Worm (Caenorhabditis elegans): ENCODE measurements around the gene Y39E4B.10.
A peak's percentile ranks its signal among the peaks of the same experiment; 100 is the strongest.

Gene Y39E4B.10

DNA sequence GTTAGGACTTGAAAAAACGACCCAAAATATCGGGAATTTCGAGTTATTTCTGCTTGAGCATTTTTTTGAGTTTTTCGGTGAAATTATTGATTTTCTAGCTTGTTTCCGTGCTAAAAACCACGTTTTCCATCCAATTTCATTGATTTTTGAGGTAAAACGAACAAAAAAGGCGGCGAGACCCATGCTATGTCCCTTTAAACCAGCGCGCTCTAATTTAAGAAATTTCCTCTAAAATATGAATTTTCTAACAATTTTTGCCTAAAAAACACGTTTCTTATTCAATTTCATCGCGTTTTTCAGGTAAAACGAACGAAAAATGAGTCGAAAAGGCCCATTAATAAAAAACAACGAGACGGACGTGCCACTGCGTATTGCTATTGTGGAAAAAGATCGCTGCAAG lies 859 bp upstream of the Y39E4B.10 start, which contains the start of gene abce-1:
abce-1 (plus strand) TSS at position 301 of the 400 bp plus-strand sequence.
- TF ChIP-seq cnd-1 (tag; optimal IDR thresholded peaks at IDR 0.05) (no peak), nhr-12 (tag; optimal IDR thresholded peaks at IDR 0.05) (no peak), ceh-43 (GFP tag; optimal IDR thresholded peaks at IDR 0.05) (no peak), mls-2 (tag; optimal IDR thresholded peaks at IDR 0.05) (no peak), elt-1 (tag; optimal IDR thresholded peaks at IDR 0.05; ENCODE audit: borderline replicate concordance, insufficient read depth) (no peak), bed-3 (GFP tag; optimal IDR thresholded peaks at IDR 0.05) (no peak), M03D4.4 (tag; optimal IDR thresholded peaks at IDR 0.05) (no peak), ces-1 (GFP tag; optimal IDR thresholded peaks at IDR 0.05) (no peak), zip-8 (tag; optimal IDR thresholded peaks at IDR 0.05) (no peak), ceh-83 (GFP tag; optimal IDR thresholded peaks at IDR 0.05) (no peak), ztf-11 (tag; optimal IDR thresholded peaks at IDR 0.05) (no peak), mep-1 (tag; optimal IDR thresholded peaks at IDR 0.05) (no peak), ham-2 (GFP tag; optimal IDR thresholded peaks at IDR 0.05) (no peak), pha-4 (tag; optimal IDR thresholded peaks at IDR 0.05) (no peak), sptf-1 (tag; optimal IDR thresholded peaks at IDR 0.05) (no peak), nhr-2 (tag; optimal IDR thresholded peaks at IDR 0.05) (no peak)

DNA sequence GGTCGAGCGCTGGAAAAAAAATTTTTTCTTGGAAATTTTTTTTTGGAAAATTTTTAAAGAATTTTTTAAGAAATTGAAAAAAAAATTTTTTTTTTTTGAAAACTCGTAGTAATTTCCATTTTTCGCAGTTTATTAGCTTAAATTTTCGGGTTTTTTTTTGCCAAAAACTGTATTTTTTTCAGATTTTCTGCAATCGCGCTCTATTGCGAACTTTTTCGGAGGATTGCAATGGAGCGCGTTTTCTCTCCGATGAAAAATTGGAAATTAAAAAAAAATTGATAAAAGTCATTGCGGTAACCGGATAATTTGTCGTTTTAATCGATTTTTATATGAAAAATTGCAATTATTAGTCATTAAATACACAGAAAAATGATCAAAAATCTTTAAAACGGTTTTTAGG lies 893 bp downstream of the Y39E4B.10 start:
- no peak for TF ChIP-seq snpc-4 (tag; optimal IDR thresholded peaks at IDR 0.05)
- TF ChIP-seq hlh-1 (tag; optimal IDR thresholded peaks at IDR 0.05): no peak
- no peak for TF ChIP-seq zip-8 (tag; optimal IDR thresholded peaks at IDR 0.05)
- no peak for TF ChIP-seq pha-4 (tag; optimal IDR thresholded peaks at IDR 0.05)
- no peak for TF ChIP-seq nhr-237 (tag; optimal IDR thresholded peaks at IDR 0.05)
- no peak for TF ChIP-seq mep-1 (tag; optimal IDR thresholded peaks at IDR 0.05)

- TF ChIP-seq sem-2 (GFP tag; optimal IDR thresholded peaks at IDR 0.05) (no peak), unc-39 (tag; optimal IDR thresholded peaks at IDR 0.05) (no peak), elt-1 (tag; optimal IDR thresholded peaks at IDR 0.05; ENCODE audit: borderline replicate concordance, insufficient read depth) (no peak), zip-8 (tag; optimal IDR thresholded peaks at IDR 0.05) (no peak), nhr-2 (tag; optimal IDR thresholded peaks at IDR 0.05) (no peak), sptf-1 (tag; optimal IDR thresholded peaks at IDR 0.05) (no peak), lin-32 (GFP tag; optimal IDR thresholded peaks at IDR 0.05) (no peak), blmp-1 (tag; optimal IDR thresholded peaks at IDR 0.05) (no peak), mep-1 (tag; optimal IDR thresholded peaks at IDR 0.05) (no peak), flh-1 (GFP tag; optimal IDR thresholded peaks at IDR 0.05) (no peak)
Measured at ce11 chrIII:13139301-13139700, 13.4 kb downstream of the Y39E4B.10 start, which contains the start of gene bre-2. Gene bre-2, minus strand, starts transcription at chrIII:13139626.

- TF ChIP-seq ceh-43 (GFP tag; optimal IDR thresholded peaks at IDR 0.05) (peak; percentile 8), ces-1 (GFP tag; optimal IDR thresholded peaks at IDR 0.05) (peak; percentile 97), unc-39 (tag; optimal IDR thresholded peaks at IDR 0.05) (no peak)
Measured at ce11 chrIII:13131220-13131619, 21.4 kb downstream of the Y39E4B.10 start.

- TF ChIP-seq ces-1 (GFP tag; optimal IDR thresholded peaks at IDR 0.05) (peak; percentile 69), nhr-2 (tag; optimal IDR thresholded peaks at IDR 0.05) (no peak), unc-39 (tag; optimal IDR thresholded peaks at IDR 0.05) (no peak), lsy-2 (tag; optimal IDR thresholded peaks at IDR 0.05) (no peak)
Measured at ce11 chrIII:13127157-13127556, 25.5 kb downstream of the Y39E4B.10 start.

DNA sequence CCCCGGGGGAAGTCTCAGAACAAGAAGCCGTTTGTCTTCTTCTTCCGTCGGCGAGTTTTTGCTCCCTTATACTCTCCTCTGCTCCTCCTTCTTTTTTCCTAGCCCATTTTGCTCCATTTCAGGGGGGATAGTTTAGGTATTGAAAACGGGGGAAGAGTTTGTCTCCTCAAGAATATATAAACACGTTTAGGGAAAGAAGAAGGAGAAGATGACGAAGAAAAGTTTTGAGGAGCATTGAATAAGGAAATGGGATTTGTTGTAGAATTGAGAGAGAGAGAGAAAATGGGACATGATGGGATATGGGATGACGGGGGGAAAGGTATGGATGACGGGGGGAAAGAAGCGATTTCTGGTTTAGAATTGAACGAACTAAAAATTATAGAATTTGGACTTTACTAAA lies 29.2 kb downstream of the Y39E4B.10 start:
- TF ChIP-seq nhr-28 (tag; optimal IDR thresholded peaks at IDR 0.05) (no peak), ces-1 (GFP tag; optimal IDR thresholded peaks at IDR 0.05) (peak; percentile 93), lin-32 (GFP tag; optimal IDR thresholded peaks at IDR 0.05) (no peak), sem-2 (GFP tag; optimal IDR thresholded peaks at IDR 0.05) (no peak)

- TF ChIP-seq tbx-8 (GFP tag; optimal IDR thresholded peaks at IDR 0.05) (no peak), ces-1 (GFP tag; optimal IDR thresholded peaks at IDR 0.05) (peak; percentile 34)
Measured at ce11 chrIII:13119520-13119919, 33.1 kb downstream of the Y39E4B.10 start, which contains the start of gene zig-8. Gene zig-8, plus strand, starts transcription at chrIII:13119820.

Measured in whole organism, mixed stage, embryonic.